Fruit fly (Drosophila melanogaster): ENCODE data around the gene CG4281.

Gene CG4281

dm6 chrX:2080367-2080927 is 15.5 kb upstream of the CG4281 start, which contains the start of the genes CG16903 and Unc-76 (continued):
- TF ChIP-seq Myb (GFP tag; optimal IDR thresholded peaks at IDR 0.05) (peak; percentile 82), Sry-δ (GFP tag; optimal IDR thresholded peaks at IDR 0.05) (peak; percentile 77), CG10462 (GFP tag; optimal IDR thresholded peaks at IDR 0.05) (no peak), Drgx (GFP tag; IDR thresholded peaks at IDR 0.05) (no peak), Max (GFP tag; optimal IDR thresholded peaks at IDR 0.05) (no peak), CG15696 (tag; optimal IDR thresholded peaks at IDR 0.05) (peak; percentile 15), CG2116 (GFP tag; optimal IDR thresholded peaks at IDR 0.05) (peak; percentile 97), danr (GFP tag; IDR thresholded peaks at IDR 0.05) (no peak), Hmx (GFP tag; optimal IDR thresholded peaks at IDR 0.05) (no peak), Dek (tag; optimal IDR thresholded peaks at IDR 0.05) (peak; percentile 65), hb (GFP tag; IDR thresholded peaks at IDR 0.05; ENCODE audit: partially characterized antibody) (no peak), sr (GFP tag; IDR thresholded peaks at IDR 0.05) (0 out of 3 replicates have a peak, but pooled peaks have one; percentile 7), croc (GFP tag; conservative IDR thresholded peaks at IDR 0.05) (no peak), NfI (GFP tag; optimal IDR thresholded peaks at IDR 0.05) (peak; percentile 25), CG12104 (GFP tag; optimal IDR thresholded peaks at IDR 0.05) (no peak), cas (GFP tag; IDR thresholded peaks at IDR 0.05) (no peak), ERR (GFP tag; optimal IDR thresholded peaks at IDR 0.05) (no peak), CG17912 (GFP tag; optimal IDR thresholded peaks at IDR 0.05) (peak; percentile 9), CG12744 (GFP tag; optimal IDR thresholded peaks at IDR 0.05) (peak; percentile 13), Adf1 (GFP tag; IDR thresholded peaks at IDR 0.05) (no peak; the same call in 1 of the 2 replicates), CG3065 (GFP tag; optimal IDR thresholded peaks at IDR 0.05) (peak; percentile 2), CG8359 (GFP tag; optimal IDR thresholded peaks at IDR 0.05; ENCODE audit: borderline replicate concordance) (no peak), gsb (GFP tag; IDR thresholded peaks at IDR 0.05) (no peak), Sox102F (GFP tag; optimal IDR thresholded peaks at IDR 0.05) (no peak), CG30020 (tag; optimal IDR thresholded peaks at IDR 0.05) (peak; percentile 15), bbx (GFP tag; IDR thresholded peaks at IDR 0.05; ENCODE audit: partially characterized antibody) (peak; percentile 29; the same call in 1 of the 2 replicates), ap (GFP tag; IDR thresholded peaks at IDR 0.05) (no peak), Nf-YA (GFP tag; IDR thresholded peaks at IDR 0.05) (no peak), onecut (GFP tag; IDR thresholded peaks at IDR 0.05) (peak; percentile 16; the same call in 1 of the 2 replicates), shn (GFP tag; optimal IDR thresholded peaks at IDR 0.05) (peak; percentile 3), CG5953 (GFP tag; IDR thresholded peaks at IDR 0.05) (no peak), tll (GFP tag; optimal IDR thresholded peaks at IDR 0.05) (no peak), yki (optimal IDR thresholded peaks at IDR 0.05) (no peak), gcm2 (GFP tag; optimal IDR thresholded peaks at IDR 0.05) (no peak), dimm (GFP tag; IDR thresholded peaks at IDR 0.05) (no peak), ken (GFP tag; IDR thresholded peaks at IDR 0.05) (no peak), aop (GFP tag; IDR thresholded peaks at IDR 0.05) (no peak), tio (GFP tag; optimal IDR thresholded peaks at IDR 0.05) (no peak), Atf3 (GFP tag; optimal IDR thresholded peaks at IDR 0.05) (no peak), tgo (GFP tag; IDR thresholded peaks at IDR 0.05) (no peak), CkIIα-i1 (GFP tag; IDR thresholded peaks at IDR 0.05) (no peak), CG31224 (GFP tag; IDR thresholded peaks at IDR 0.05) (no peak), CG42726 (GFP tag; IDR thresholded peaks at IDR 0.05; ENCODE audit: partially characterized antibody) (peak; percentile 70), btn (GFP tag; optimal IDR thresholded peaks at IDR 0.05) (no peak), da (GFP tag; optimal IDR thresholded peaks at IDR 0.05) (no peak), Taf1 (GFP tag; IDR thresholded peaks at IDR 0.05) (no peak), stc (GFP tag; IDR thresholded peaks at IDR 0.05) (no peak), Antp (GFP tag; optimal IDR thresholded peaks at IDR 0.05) (peak; percentile 6), corto (GFP tag; optimal IDR thresholded peaks at IDR 0.05) (no peak), CG17568 (GFP tag; optimal IDR thresholded peaks at IDR 0.05) (no peak), CG13424 (tag; optimal IDR thresholded peaks at IDR 0.05) (peak; percentile 33), stwl (tag; optimal IDR thresholded peaks at IDR 0.05) (peak; percentile 75)
